Fruit fly (Drosophila melanogaster): ENCODE measurements around the gene hay.

- TF ChIP-seq Clk (GFP tag; optimal IDR thresholded peaks at IDR 0.05) (peak; percentile 84), CG7045 (GFP tag; optimal IDR thresholded peaks at IDR 0.05) (peak; percentile 97), kay (GFP tag; ENCODE audit: borderline replicate concordance) (peak; percentile 39), tj (GFP tag; optimal IDR thresholded peaks at IDR 0.05) (peak; percentile 80), Crg-1 (GFP tag; optimal IDR thresholded peaks at IDR 0.05) (peak; percentile 91), cnc (optimal IDR thresholded peaks at IDR 0.05) (no peak), CG11617 (GFP tag; optimal IDR thresholded peaks at IDR 0.05) (peak; percentile 95), bab1 (GFP tag; optimal IDR thresholded peaks at IDR 0.05) (peak; percentile 91), CG5204 (GFP tag; optimal IDR thresholded peaks at IDR 0.05) (no peak), CG14711 (tag; optimal IDR thresholded peaks at IDR 0.05) (peak; percentile 93)
These were observed 6.9 kb downstream of the hay start, which contains the start of gene Cnep1r2 for dm6 chr3L:10637819-10638218.

Data from whole organism, adult.